Fruit fly (Drosophila melanogaster) whole organism, embryonic: ENCODE measurements around the gene Best3.

Experiments used
- BtbVII ChIP-seq: fragments of 200-800 bp; sonication (Bioruptor generic); optimal IDR thresholded peaks from 3 replicates; lab custom pipeline; 2017; ENCODE audit warnings: missing biosample characterization, mild to moderate bottlenecking, missing genetic modification characterization
- CG11247 ChIP-seq: fragments of 200-800 bp; sonication (Bioruptor generic); IDR thresholded peaks from 2 replicates; pipeline ENCODE4 v1.3.6; 2022; ENCODE audit warnings: missing biosample characterization, missing genetic modification characterization
- CG11723 ChIP-seq: fragments of 200-800 bp; sonication (Bioruptor generic); optimal IDR thresholded peaks from 2 replicates; lab custom pipeline; 2017; ENCODE audit warnings: missing biosample characterization, mild to moderate bottlenecking, missing genetic modification characterization
- CG12236 ChIP-seq: fragments of 200-800 bp; sonication (Bioruptor generic); optimal IDR thresholded peaks from 2 replicates; lab custom pipeline; 2016; ENCODE audit warnings: missing biosample characterization, missing genetic modification characterization
- CG13424 ChIP-seq: fragments of 200-800 bp; sonication (Bioruptor generic); optimal IDR thresholded peaks from 2 replicates; lab custom pipeline; 2019; ENCODE audit warnings: missing biosample characterization, mild to moderate bottlenecking, missing genetic modification characterization, moderate library complexity
- CG14965 ChIP-seq: fragments of 200-800 bp; sonication (Bioruptor generic); optimal IDR thresholded peaks from 2 replicates; lab custom pipeline; 2016; ENCODE audit warnings: missing biosample characterization, missing genetic modification characterization, borderline replicate concordance
- CG17385 ChIP-seq: fragments of 200-800 bp; sonication (Bioruptor generic); optimal IDR thresholded peaks from 3 replicates; lab custom pipeline; 2018; ENCODE audit warnings: missing biosample characterization, mild to moderate bottlenecking, missing genetic modification characterization
- CG2202 ChIP-seq: fragments of 200-800 bp; sonication (Bioruptor generic); optimal IDR thresholded peaks from 2 replicates; lab custom pipeline; 2018; ENCODE audit warnings: missing biosample characterization, mild to moderate bottlenecking, missing genetic modification characterization
- CG4424 ChIP-seq: fragments of 200-800 bp; sonication (Bioruptor generic); optimal IDR thresholded peaks from 3 replicates; lab custom pipeline; 2016; ENCODE audit warnings: missing biosample characterization, missing genetic modification characterization
- CG6654 ChIP-seq: fragments of 200-800 bp; sonication (Bioruptor generic); optimal IDR thresholded peaks from 2 replicates; lab custom pipeline; 2017; ENCODE audit warnings: missing biosample characterization, mild to moderate bottlenecking, missing genetic modification characterization
- CG6689 ChIP-seq: fragments of 200-800 bp; sonication (Bioruptor generic); IDR thresholded peaks from 2 replicates; pipeline ENCODE4 v1.3.6; 2022; ENCODE audit warnings: missing biosample characterization, missing genetic modification characterization
- CG7271 ChIP-seq: fragments of 200-800 bp; sonication (Bioruptor generic); optimal IDR thresholded peaks from 2 replicates; lab custom pipeline; 2018; ENCODE audit warnings: missing biosample characterization, mild to moderate bottlenecking, missing genetic modification characterization, moderate library complexity
- CG7839 ChIP-seq: fragments of 200-800 bp; sonication (Bioruptor generic); optimal IDR thresholded peaks from 3 replicates; lab custom pipeline; 2018; ENCODE audit warnings: missing biosample characterization, mild to moderate bottlenecking, missing genetic modification characterization, moderate library complexity
- CG8359 ChIP-seq: fragments of 200-800 bp; sonication (Bioruptor generic); optimal IDR thresholded peaks from 2 replicates; lab custom pipeline; 2017; ENCODE audit warnings: missing biosample characterization, mild to moderate bottlenecking, missing genetic modification characterization, borderline replicate concordance
- CTCF ChIP-seq: fragments of 200-800 bp; sonication (Bioruptor generic); optimal IDR thresholded peaks from 2 replicates; lab custom pipeline; 2017; ENCODE audit warnings: missing biosample characterization, mild to moderate bottlenecking, missing genetic modification characterization, moderate library complexity
- CoRest ChIP-seq: fragments of 200-800 bp; sonication (Bioruptor generic); optimal IDR thresholded peaks from 3 replicates; lab custom pipeline; 2018; ENCODE audit warnings: missing biosample characterization, mild to moderate bottlenecking, missing genetic modification characterization, moderate library complexity
- D19A ChIP-seq: fragments of 200-800 bp; optimal IDR thresholded peaks from 3 replicates; lab custom pipeline; 2019; ENCODE audit warnings: missing biosample characterization, mild to moderate bottlenecking, missing genetic modification characterization, moderate library complexity
- Dbx ChIP-seq: fragments of 200-800 bp; sonication (Bioruptor generic); IDR thresholded peaks from 3 replicates; pipeline ENCODE4 v1.3.6; 2022; ENCODE audit warnings: missing biosample characterization, missing genetic modification characterization
- Dek ChIP-seq: fragments of 200-800 bp; sonication (Bioruptor generic); optimal IDR thresholded peaks from 3 replicates; lab custom pipeline; 2019; ENCODE audit warnings: missing biosample characterization, mild to moderate bottlenecking, missing genetic modification characterization, moderate library complexity
- Fer3 ChIP-seq: fragments of 200-800 bp; sonication (Bioruptor generic); optimal IDR thresholded peaks from 2 replicates; lab custom pipeline; 2018; ENCODE audit warnings: missing biosample characterization, mild to moderate bottlenecking, missing genetic modification characterization, moderate library complexity
- Hsf ChIP-seq: fragments of 200-800 bp; sonication (Bioruptor generic); optimal IDR thresholded peaks from 3 replicates; lab custom pipeline; 2016; ENCODE audit warnings: missing biosample characterization, missing genetic modification characterization
- Med ChIP-seq: fragments of 200-800 bp; sonication (Bioruptor generic); peaks from one replicate; lab custom pipeline; 2016; ENCODE audit warnings: missing biosample characterization, missing genetic modification characterization, mild to moderate bottlenecking, inconsistent platforms, moderate library complexity
- Meics ChIP-seq: fragments of 200-800 bp; sonication (Bioruptor generic); optimal IDR thresholded peaks from 2 replicates; lab custom pipeline; 2017; ENCODE audit warnings: missing biosample characterization, mild to moderate bottlenecking, missing genetic modification characterization
- Oaz ChIP-seq: fragments of 200-800 bp; sonication (Bioruptor generic); IDR thresholded peaks from 2 replicates; pipeline ENCODE4 v1.3.6; 2022; ENCODE audit warnings: missing biosample characterization, missing genetic modification characterization
- Tbp ChIP-seq: fragments of >200 bp; optimal IDR thresholded peaks from 2 replicates; lab custom pipeline; 2018; ENCODE audit warnings: missing biosample characterization, missing genetic modification characterization
- Xbp1 ChIP-seq: fragments of 200-800 bp; sonication (Bioruptor generic); optimal IDR thresholded peaks from 3 replicates; lab custom pipeline; 2016; ENCODE audit warnings: missing biosample characterization, mild to moderate bottlenecking, missing genetic modification characterization
- ac ChIP-seq: fragments of 200-800 bp; sonication (Bioruptor generic); optimal IDR thresholded peaks from 3 replicates; lab custom pipeline; 2017; ENCODE audit warnings: missing biosample characterization, mild to moderate bottlenecking, missing genetic modification characterization
- az2 ChIP-seq: fragments of 200-800 bp; sonication (Bioruptor generic); optimal IDR thresholded peaks from 3 replicates; lab custom pipeline; 2016; ENCODE audit warnings: missing biosample characterization, missing genetic modification characterization
- cato ChIP-seq: fragments of 200-800 bp; sonication (Bioruptor generic); optimal IDR thresholded peaks from 2 replicates; lab custom pipeline; 2016; ENCODE audit warnings: missing biosample characterization, missing genetic modification characterization, borderline replicate concordance
- ci ChIP-seq: fragments of 200-800 bp; sonication (Bioruptor generic); IDR thresholded peaks from 3 replicates; pipeline ENCODE4 v1.3.6; 2022; ENCODE audit warnings: missing biosample characterization, missing genetic modification characterization
- dmrt11E ChIP-seq: fragments of 200-800 bp; sonication (Bioruptor generic); optimal IDR thresholded peaks from 3 replicates; lab custom pipeline; 2018; ENCODE audit warnings: missing biosample characterization, mild to moderate bottlenecking, missing genetic modification characterization, moderate library complexity
- dmrt99B ChIP-seq: fragments of 200-800 bp; sonication (Bioruptor generic); optimal IDR thresholded peaks from 2 replicates; lab custom pipeline; 2018; ENCODE audit warnings: missing biosample characterization, mild to moderate bottlenecking, missing genetic modification characterization, moderate library complexity
- gem ChIP-seq: fragments of 200-800 bp; sonication (Bioruptor generic); optimal IDR thresholded peaks from 2 replicates; lab custom pipeline; 2019; ENCODE audit warnings: missing biosample characterization, mild to moderate bottlenecking, missing genetic modification characterization, moderate library complexity
- gsb ChIP-seq: fragments of 200-800 bp; sonication (Bioruptor generic); IDR thresholded peaks from 2 replicates; pipeline ENCODE4 v1.3.6; 2022; ENCODE audit warnings: missing biosample characterization, missing genetic modification characterization
- gsb-n ChIP-seq: fragments of 200-800 bp; sonication (Bioruptor generic); optimal IDR thresholded peaks from 3 replicates; lab custom pipeline; 2018; ENCODE audit warnings: missing biosample characterization, mild to moderate bottlenecking, missing genetic modification characterization
- gt ChIP-seq: fragments of 200-800 bp; sonication (Bioruptor generic); IDR thresholded peaks from 2 replicates; pipeline ENCODE4 v1.3.6; 2022; ENCODE audit warnings: missing biosample characterization, missing genetic modification characterization
- insv ChIP-seq, 2 experiments: fragments of 200-800 bp; sonication (Bioruptor generic); optimal IDR thresholded peaks; 3 replicates each; lab custom pipeline; 2016 to 2018; ENCODE audit warnings: missing biosample characterization in 2 of 2, missing genetic modification characterization in 2 of 2
- knrl ChIP-seq: fragments of 200-800 bp; sonication (Bioruptor generic); IDR thresholded peaks from 3 replicates; pipeline ENCODE4 v1.3.6; 2022; ENCODE audit warnings: missing biosample characterization, missing genetic modification characterization; ENCODE audit not compliant: partially characterized antibody
- lilli ChIP-seq: fragments of 200-800 bp; sonication (Bioruptor generic); optimal IDR thresholded peaks from 3 replicates; lab custom pipeline; 2016; ENCODE audit warnings: missing biosample characterization, missing genetic modification characterization
- lmd ChIP-seq: fragments of 200-800 bp; sonication (Bioruptor generic); IDR thresholded peaks from 2 replicates; pipeline ENCODE4 v1.3.6; 2022; ENCODE audit warnings: missing biosample characterization, missing genetic modification characterization
- mirr ChIP-seq: fragments of 200-800 bp; sonication (Bioruptor generic); optimal IDR thresholded peaks from 3 replicates; lab custom pipeline; 2018; ENCODE audit warnings: missing biosample characterization, mild to moderate bottlenecking, missing genetic modification characterization
- nmo ChIP-seq: fragments of 200-800 bp; sonication (Bioruptor generic); optimal IDR thresholded peaks from 2 replicates; lab custom pipeline; 2018; ENCODE audit warnings: missing biosample characterization, mild to moderate bottlenecking, missing genetic modification characterization, moderate library complexity
- scrt ChIP-seq: fragments of 200-800 bp; sonication (Bioruptor generic); optimal IDR thresholded peaks from 2 replicates; lab custom pipeline; 2018; ENCODE audit warnings: missing biosample characterization, mild to moderate bottlenecking, missing genetic modification characterization, moderate library complexity
- sd ChIP-seq: fragments of 200-800 bp; sonication (Bioruptor generic); optimal IDR thresholded peaks from 3 replicates; lab custom pipeline; 2018; ENCODE audit warnings: missing biosample characterization, mild to moderate bottlenecking, missing genetic modification characterization, moderate library complexity
- so ChIP-seq: fragments of 200-800 bp; sonication (Bioruptor generic); IDR thresholded peaks from 3 replicates; pipeline ENCODE4 v1.3.6; 2022; ENCODE audit warnings: missing biosample characterization, missing genetic modification characterization
- yki ChIP-seq: fragments of >200 bp; optimal IDR thresholded peaks from 3 replicates; lab custom pipeline; 2018

Gene Best3

DNA sequence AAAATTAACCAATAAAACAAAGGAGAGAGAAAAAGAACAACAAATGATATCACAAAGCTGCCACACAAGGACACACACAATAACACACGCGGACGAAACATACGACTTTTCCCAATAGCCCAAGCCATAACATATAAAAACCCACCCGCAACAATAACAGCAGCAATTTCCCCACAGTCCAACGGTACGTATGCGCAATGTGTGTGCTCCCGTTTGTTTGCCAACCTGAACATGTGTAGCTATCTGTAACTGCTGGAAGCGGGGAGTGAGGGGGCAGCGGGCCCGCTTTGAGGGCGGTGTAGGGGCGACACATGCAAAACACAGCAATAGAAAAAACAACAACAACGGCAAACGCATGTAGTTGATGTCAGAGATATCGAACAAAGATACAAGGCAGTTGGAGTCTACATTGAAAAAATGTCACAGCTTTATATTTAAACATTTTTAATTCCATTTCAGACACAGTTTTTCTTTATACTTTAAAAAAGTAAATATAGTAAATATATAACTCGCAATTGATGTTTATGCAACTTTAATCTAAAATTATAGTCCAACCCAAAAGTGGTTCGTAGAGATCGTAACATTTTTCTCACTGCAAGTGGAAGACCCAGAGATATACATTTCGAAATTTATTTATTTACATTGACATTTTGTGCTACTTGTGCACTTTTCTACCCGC is 33.7 kb downstream of the Best3 start (continued):
- TF ChIP-seq CG2202 (tag; lab: Kevin White, UChicago) (no peak), dmrt99B (tag; lab: Kevin White, UChicago) (peak; percentile 31), mirr (peak; percentile 68), gem (tag; lab: Kevin White, UChicago) (peak; percentile 38), ac (GFP tag; lab: Kevin White, UChicago) (no peak)

DNA sequence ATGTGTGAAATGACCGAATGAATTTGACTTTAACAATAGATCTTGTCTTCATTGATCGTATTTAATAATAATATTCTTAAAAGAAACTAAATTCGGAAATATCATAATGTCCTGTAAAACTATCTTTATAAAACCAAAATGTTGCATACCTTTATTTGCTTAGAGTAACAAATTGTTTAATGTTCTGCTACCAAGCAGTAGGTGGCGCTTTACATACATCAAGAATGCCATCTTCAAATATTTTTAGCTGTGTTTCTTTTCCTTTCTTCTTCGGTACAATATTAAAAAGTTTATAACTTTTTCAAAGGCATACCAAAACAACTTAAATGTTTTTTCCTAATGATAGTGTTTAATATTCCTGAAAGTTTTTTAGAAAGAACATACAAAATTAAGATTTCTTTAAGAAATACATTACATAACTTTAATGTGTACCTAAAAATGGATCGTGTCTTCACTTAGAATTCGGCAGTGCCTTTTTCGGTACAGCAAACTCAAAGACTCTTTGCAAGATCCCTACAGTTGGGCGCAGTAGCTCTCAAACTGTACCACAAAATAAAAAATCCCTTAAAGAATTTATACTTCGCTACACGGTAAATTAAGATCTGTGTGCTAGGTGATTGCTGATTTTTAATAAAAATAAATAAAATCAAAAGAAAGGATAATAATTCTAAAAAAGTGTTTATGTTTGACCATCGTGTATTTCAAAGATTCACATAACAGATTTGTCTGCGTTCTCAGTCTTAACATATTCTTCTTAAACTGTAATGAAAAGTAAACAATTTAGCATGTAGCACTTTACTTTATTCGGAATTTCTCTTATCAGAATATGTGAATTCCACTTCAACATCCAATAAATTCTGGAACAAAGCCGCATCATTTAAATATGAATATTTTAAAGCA is 34.6 kb downstream of the Best3 start:
- no peak for TF ChIP-seq scrt (GFP tag; lab: Kevin White, UChicago)
- TF ChIP-seq CG11723 (GFP tag; lab: Kevin White, UChicago), result no peak
- TF ChIP-seq D19A, result peak; percentile 40
- TF ChIP-seq CTCF, result peak; percentile 89
- peak; percentile 2 for TF ChIP-seq nmo
- peak; percentile 75 to 98 for TF ChIP-seq insv (GFP tag; optimal IDR thresholded peaks at IDR 0.05; lab: Kevin White, UChicago)
- TF ChIP-seq CG14965, result peak; percentile 96
- peak; percentile 4 for TF ChIP-seq CG13424
- TF ChIP-seq CG12236 (GFP tag; lab: Kevin White, UChicago), result no peak
- TF ChIP-seq knrl, result peak; percentile 25; the same call in 1 of the 3 replicates
- TF ChIP-seq BtbVII (GFP tag; lab: Kevin White, UChicago), result no peak
- TF ChIP-seq gsb-n (tag; lab: Kevin White, UChicago), result no peak
- no peak for TF ChIP-seq Dbx (GFP tag; lab: Robert Waterston, UW)
- TF ChIP-seq ci (GFP tag; lab: Robert Waterston, UW), result 0 out of 3 replicates have a peak, but pooled peaks have one; percentile 7
- no peak for TF ChIP-seq Fer3 (tag; lab: Kevin White, UChicago)
- TF ChIP-seq cato (GFP tag; lab: Kevin White, UChicago), result no peak
- TF ChIP-seq CG6689 (GFP tag; lab: Robert Waterston, UW), result 0 out of 2 replicates have a peak, but pooled peaks have one; percentile 15
- no peak for TF ChIP-seq lilli (GFP tag; lab: Kevin White, UChicago)
- TF ChIP-seq Tbp, result no peak
- TF ChIP-seq dmrt11E (tag; lab: Kevin White, UChicago), result peak; percentile 6
- TF ChIP-seq CG4424 (GFP tag; lab: Kevin White, UChicago), result peak; percentile 29
- no peak for TF ChIP-seq Dek (tag; lab: Kevin White, UChicago)
- no peak for TF ChIP-seq CG11247 (GFP tag; lab: Robert Waterston, UW)
- no peak for TF ChIP-seq CG17385 (GFP tag; lab: Kevin White, UChicago)
- peak; percentile 3 for TF ChIP-seq sd (tag; lab: Kevin White, UChicago)
- TF ChIP-seq CG8359 (GFP tag; lab: Kevin White, UChicago), result peak; percentile 35
- TF ChIP-seq az2 (GFP tag; lab: Kevin White, UChicago), result no peak
- no peak for TF ChIP-seq gt (GFP tag; lab: Robert Waterston, UW)
- TF ChIP-seq Meics (GFP tag; lab: Kevin White, UChicago), result no peak
- TF ChIP-seq Oaz, result no peak
- no peak for TF ChIP-seq so (GFP tag; lab: Robert Waterston, UW)
- no peak for TF ChIP-seq lmd (GFP tag; lab: Robert Waterston, UW)
- peak; percentile 97 for TF ChIP-seq CG6654
- no peak for TF ChIP-seq yki
- TF ChIP-seq Med (GFP tag; lab: Kevin White, UChicago), result peak; percentile 67
- TF ChIP-seq CoRest (tag; lab: Kevin White, UChicago), result peak; percentile 30
- TF ChIP-seq gsb (GFP tag; lab: Robert Waterston, UW), result no peak
- TF ChIP-seq CG7839 (tag; lab: Kevin White, UChicago), result peak; percentile 30
- peak; percentile 9 for TF ChIP-seq Hsf
- TF ChIP-seq dmrt99B (tag; lab: Kevin White, UChicago), result peak; percentile 0
- TF ChIP-seq CG7271 (tag; lab: Kevin White, UChicago), result no peak
- TF ChIP-seq Xbp1 (GFP tag; lab: Kevin White, UChicago), result peak; percentile 21
